Fruit fly (Drosophila melanogaster) whole organism, pupa: ENCODE data around the gene CG34454.

Experiments used
- CG14655 ChIP-seq: fragments of 200-800 bp; sonication (Bioruptor generic); optimal IDR thresholded peaks from 3 replicates; lab custom pipeline; 2017; ENCODE audit warnings: mild to moderate bottlenecking, missing biosample characterization, missing genetic modification reagents, missing genetic modification characterization
- EcR ChIP-seq: fragments of 200-800 bp; sonication (Bioruptor generic); optimal IDR thresholded peaks from 3 replicates; lab custom pipeline; 2019; ENCODE audit warnings: missing biosample characterization, missing genetic modification characterization, mild to moderate bottlenecking, moderate library complexity, missing genetic modification reagents
- fd96Ca ChIP-seq: fragments of 200-800 bp; sonication (Bioruptor generic); IDR thresholded peaks from 3 replicates; pipeline ENCODE4 v1.3.6; 2022; ENCODE audit warnings: missing biosample characterization, missing genetic modification characterization

DNA sequence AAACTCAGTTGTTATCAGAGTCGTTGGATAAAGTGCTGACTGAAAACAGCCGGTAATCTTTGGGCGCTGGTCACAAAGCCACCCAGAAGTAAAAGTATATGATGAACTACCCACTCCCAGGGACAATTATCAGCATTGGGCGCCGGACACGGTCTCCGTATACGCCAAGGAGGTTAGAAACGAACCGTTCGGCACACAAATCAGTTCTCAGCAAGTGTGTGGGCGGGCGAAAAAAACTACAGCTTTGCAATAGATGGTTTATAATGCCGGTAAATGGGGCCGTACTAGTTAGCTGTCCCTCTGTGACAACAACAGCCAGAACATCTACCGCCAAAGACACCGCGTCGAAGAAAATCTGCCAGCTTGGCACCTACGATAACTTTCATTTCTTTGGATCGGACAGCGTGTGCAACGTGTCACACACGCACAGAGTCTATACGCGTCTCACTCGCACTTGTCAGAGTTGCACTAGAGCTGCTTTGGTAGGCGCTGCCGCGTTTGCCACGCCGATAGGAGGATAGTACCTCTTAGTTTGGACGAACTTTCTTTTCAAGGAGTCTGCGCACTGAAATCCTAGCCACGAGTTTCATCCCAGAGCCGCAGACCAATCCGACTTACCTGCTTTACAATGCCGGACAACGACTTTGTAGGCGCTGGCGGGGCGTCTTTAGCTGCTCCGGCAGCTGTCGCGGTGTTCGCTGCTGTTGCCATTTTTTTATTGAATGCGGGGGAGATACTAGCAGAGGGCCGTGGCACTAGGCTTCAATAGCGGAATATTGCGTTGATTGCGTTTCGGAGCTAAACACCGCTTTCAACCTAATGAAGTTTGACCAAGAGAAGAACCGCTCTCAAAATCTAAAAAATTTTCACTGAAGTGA lies 31.6 kb upstream of the CG34454 start:
- 0 out of 3 replicates have a peak, but pooled peaks have one; percentile 33 for TF ChIP-seq fd96Ca
- no peak for TF ChIP-seq CG14655 (GFP tag; lab: Kevin White, UChicago)
- TF ChIP-seq EcR (GFP tag; lab: Kevin White, UChicago): no peak
